Worm (Caenorhabditis elegans) whole organism, L1 larva: ENCODE results near the gene F54B3.4.
A peak's percentile ranks its signal among the peaks of the same experiment; 100 is the strongest.
"Not testable (repeated sequence)": the region's sequence is repeated elsewhere in the genome, so short reads cannot be mapped to it uniquely, and the experiment has no call there.

Experiments used
- Y116A8C.19 ChIP-seq: sonication (generic microtip); optimal IDR thresholded peaks from 2 replicates; lab custom pipeline; 2016; ENCODE audit warnings: missing compliant biosample characterization, missing genetic modification characterization, borderline replicate concordance
- aha-1 ChIP-seq: fragments of 150-350 bp; optimal IDR thresholded peaks from 2 replicates; lab custom pipeline; 2014; ENCODE audit warnings: missing biosample characterization, missing genetic modification characterization
- alr-1 ChIP-seq: fragments of 200-800 bp; sonication (Bioruptor generic); optimal IDR thresholded peaks from 2 replicates; lab custom pipeline; 2018; ENCODE audit warnings: borderline replicate concordance, mild to moderate bottlenecking, missing genetic modification characterization, missing compliant biosample characterization
- ama-1 ChIP-seq: fragments of 150-350 bp; optimal IDR thresholded peaks from 2 replicates; lab custom pipeline; 2014
- blmp-1 ChIP-seq: fragments of 150-350 bp; optimal IDR thresholded peaks from 2 replicates; lab custom pipeline; 2014; ENCODE audit warnings: missing biosample characterization, missing genetic modification characterization
- ceh-90 ChIP-seq: sonication (generic microtip); optimal IDR thresholded peaks from 2 replicates; lab custom pipeline; 2016; ENCODE audit warnings: missing genetic modification characterization, missing compliant biosample characterization
- ces-1 ChIP-seq: fragments of 150-350 bp; optimal IDR thresholded peaks from 2 replicates; lab custom pipeline; 2014; ENCODE audit warnings: missing biosample characterization, missing genetic modification reagents, missing genetic modification characterization
- dpl-1 ChIP-seq, 3 experiments: fragments of 150-350 bp in 2 of 3; sonication (generic microtip) in 1 of 3; optimal IDR thresholded peaks; 2 replicates each; lab custom pipeline; 2014 to 2017; ENCODE audit warnings: missing biosample characterization in 3 of 3, missing genetic modification characterization in 3 of 3, missing genetic modification reagents in 3 of 3
- efl-1 ChIP-seq, 4 experiments: fragments of 150-350 bp; optimal IDR thresholded peaks in 3 of 4; peaks in 1 of 4; 1 replicate in 1 of 4; 2 replicates in 3 of 4; lab custom pipeline; 2014; ENCODE audit warnings: missing biosample characterization in 2 of 4, missing genetic modification characterization in 2 of 4, missing genetic modification reagents in 2 of 4
- efl-3 ChIP-seq: fragments of 200-800 bp; sonication (Bioruptor generic); optimal IDR thresholded peaks from 2 replicates; lab custom pipeline; 2018; ENCODE audit warnings: mild to moderate bottlenecking, missing genetic modification characterization, missing compliant biosample characterization
- egl-27 ChIP-seq, 2 experiments: fragments of 150-350 bp in 1 of 2; sonication (generic microtip); optimal IDR thresholded peaks; 3 replicates each; lab custom pipeline; 2017 to 2018; ENCODE audit warnings: missing biosample characterization in 2 of 2, missing genetic modification characterization in 2 of 2, missing genetic modification reagents in 2 of 2
- elt-2 ChIP-seq: sonication (generic microtip); optimal IDR thresholded peaks from 2 replicates; lab custom pipeline; 2016; ENCODE audit warnings: missing genetic modification characterization, mild to moderate bottlenecking, inconsistent platforms, missing compliant biosample characterization, missing genetic modification reagents
- ets-5 ChIP-seq: fragments of 200-800 bp; sonication (Bioruptor generic); IDR thresholded peaks from 2 replicates; pipeline ENCODE4 v1.3.6; 2022; ENCODE audit warnings: missing genetic modification characterization, missing compliant biosample characterization
- fkh-10 ChIP-seq: sonication (generic microtip); optimal IDR thresholded peaks from 2 replicates; lab custom pipeline; 2017; ENCODE audit warnings: missing biosample characterization, missing genetic modification reagents, missing genetic modification characterization
- isw-1 ChIP-seq: fragments of 200-800 bp; sonication (Bioruptor generic); IDR thresholded peaks from 2 replicates; pipeline ENCODE4 v1.3.6; 2022; ENCODE audit warnings: missing genetic modification characterization, missing compliant biosample characterization
- jun-1 ChIP-seq: fragments of 150-350 bp; optimal IDR thresholded peaks from 2 replicates; lab custom pipeline; 2014; ENCODE audit warnings: missing biosample characterization, missing genetic modification reagents, missing genetic modification characterization
- lin-13 ChIP-seq: fragments of 150-350 bp; optimal IDR thresholded peaks from 2 replicates; lab custom pipeline; 2014; ENCODE audit warnings: missing biosample characterization, missing genetic modification reagents, missing genetic modification characterization
- lin-14 ChIP-seq: fragments of 200-800 bp; sonication (Bioruptor generic); optimal IDR thresholded peaks from 2 replicates; lab custom pipeline; 2018; ENCODE audit warnings: mild to moderate bottlenecking, missing genetic modification characterization, moderate library complexity, missing compliant biosample characterization
- lin-39 ChIP-seq: fragments of 150-350 bp; optimal IDR thresholded peaks from 2 replicates; lab custom pipeline; 2014; ENCODE audit warnings: missing biosample characterization, missing genetic modification reagents, missing genetic modification characterization
- lsy-2 ChIP-seq, 2 experiments: fragments of 150-350 bp; optimal IDR thresholded peaks; 2 replicates each; lab custom pipeline; 2014; ENCODE audit warnings: missing biosample characterization in 2 of 2, missing genetic modification characterization in 2 of 2
- nhr-28 ChIP-seq: fragments of 150-350 bp; optimal IDR thresholded peaks from 2 replicates; lab custom pipeline; 2014; ENCODE audit warnings: missing biosample characterization, missing genetic modification characterization
- nhr-76 ChIP-seq: sonication (generic microtip); optimal IDR thresholded peaks from 2 replicates; lab custom pipeline; 2017; ENCODE audit warnings: missing biosample characterization, missing genetic modification characterization
- nhr-85 ChIP-seq: sonication (generic microtip); peaks from one replicate; lab custom pipeline; 2016; ENCODE audit warnings: missing genetic modification characterization, inconsistent platforms, missing compliant biosample characterization
- pag-3 ChIP-seq: sonication (generic microtip); optimal IDR thresholded peaks from 2 replicates; lab custom pipeline; 2017; ENCODE audit warnings: missing genetic modification characterization, mild to moderate bottlenecking, missing compliant biosample characterization, antibody characterized with exemption, borderline replicate concordance; ENCODE audit not compliant: insufficient read depth
- rnt-1 ChIP-seq: sonication (generic microtip); optimal IDR thresholded peaks from 2 replicates; lab custom pipeline; 2016; ENCODE audit warnings: mild to moderate bottlenecking, missing genetic modification characterization, moderate library complexity, missing compliant biosample characterization
- snu-23 ChIP-seq: sonication (generic microtip); optimal IDR thresholded peaks from 2 replicates; lab custom pipeline; 2016; ENCODE audit warnings: missing genetic modification characterization, missing compliant biosample characterization
- sox-4 ChIP-seq: sonication (generic microtip); optimal IDR thresholded peaks from 2 replicates; lab custom pipeline; 2016; ENCODE audit warnings: missing genetic modification characterization, missing compliant biosample characterization
- tbx-2 ChIP-seq: sonication (generic microtip); optimal IDR thresholded peaks from 2 replicates; lab custom pipeline; 2016; ENCODE audit warnings: missing genetic modification characterization, missing compliant biosample characterization
- unc-30 ChIP-seq: sonication (generic microtip); optimal IDR thresholded peaks from 2 replicates; lab custom pipeline; 2017; ENCODE audit warnings: missing biosample characterization, missing genetic modification characterization
- unc-86 ChIP-seq: sonication (generic microtip); optimal IDR thresholded peaks from 2 replicates; lab custom pipeline; 2016; ENCODE audit warnings: missing genetic modification characterization, missing compliant biosample characterization
- unc-98 ChIP-seq: fragments of 200-800 bp; sonication (Bioruptor generic); IDR thresholded peaks from 2 replicates; pipeline ENCODE4 v1.3.6; 2022; ENCODE audit warnings: missing genetic modification characterization, missing compliant biosample characterization
- zip-4 ChIP-seq: fragments of 200-800 bp; sonication (Bioruptor generic); optimal IDR thresholded peaks from 2 replicates; lab custom pipeline; 2018; ENCODE audit warnings: mild to moderate bottlenecking, missing genetic modification characterization, moderate library complexity, missing compliant biosample characterization
- ztf-11 ChIP-seq, 2 experiments: sonication (generic microtip); optimal IDR thresholded peaks; 2 replicates each; lab custom pipeline; 2016 to 2017; ENCODE audit warnings: missing genetic modification characterization in 2 of 2, missing biosample characterization in 1 of 2, missing compliant biosample characterization in 1 of 2

F54B3.4 gene

ce11 chrII:10248355-10249041 lies 22.5 kb downstream of the F54B3.4 start, which contains the start of gene atad-3 (continued):
- TF ChIP-seq tbx-2 (tag; lab: Kevin White, UChicago) (peak; percentile 91), lin-39 (tag; lab: Kevin White, UChicago) (peak; percentile 44), unc-30 (tag; lab: Kevin White, UChicago) (no peak), zip-4 (GFP tag; lab: Kevin White, UChicago) (peak; percentile 58)

- peak in 1 of 2 experiments; percentile 13 for TF ChIP-seq efl-1 (optimal IDR thresholded peaks at IDR 0.05; lab: Kevin White, UChicago)
- not testable (repeated sequence) for TF ChIP-seq efl-1 (GFP tag; optimal IDR thresholded peaks at IDR 0.05 in 1 of 2; lab: Kevin White, UChicago)
- peak; percentile 57 for TF ChIP-seq rnt-1 (tag; lab: Kevin White, UChicago)
- 0 out of 2 replicates have a peak, but pooled peaks have one; percentile 52 for TF ChIP-seq unc-98 (GFP tag; lab: Robert Waterston, UW)
- TF ChIP-seq isw-1 (GFP tag; lab: Robert Waterston, UW), result 0 out of 2 replicates have a peak, but pooled peaks have one; percentile 3
These were observed 23.3 kb downstream of the F54B3.4 start, which contains the start of gene nrde-2 for ce11 chrII:10247594-10248283. nrde-2 (minus strand) TSS chrII:10247638.

- TF ChIP-seq ztf-11 (tag; optimal IDR thresholded peaks at IDR 0.05; lab: Kevin White, UChicago) (no peak), efl-1 (optimal IDR thresholded peaks at IDR 0.05; lab: Kevin White, UChicago) (no peak), efl-1 (GFP tag; optimal IDR thresholded peaks at IDR 0.05 in 1 of 2; lab: Kevin White, UChicago) (peak in 1 of 2 experiments; percentile 30), alr-1 (tag; lab: Kevin White, UChicago) (no peak)
These were observed 23.8 kb downstream of the F54B3.4 start for ce11 chrII:10247154-10247553.

ce11 chrII:10245612-10246011 lies 25.4 kb downstream of the F54B3.4 start:
- TF ChIP-seq unc-86 (no peak), aha-1 (tag; lab: Kevin White, UChicago) (no peak), efl-1 (optimal IDR thresholded peaks at IDR 0.05; lab: Kevin White, UChicago) (no peak), efl-1 (GFP tag; optimal IDR thresholded peaks at IDR 0.05 in 1 of 2; lab: Kevin White, UChicago) (no peak), pag-3 (tag; lab: Kevin White, UChicago) (no peak), ama-1 (lab: Kevin White, UChicago) (no peak), ces-1 (GFP tag; lab: Kevin White, UChicago) (no peak), ets-5 (GFP tag; lab: Robert Waterston, UW) (no peak), nhr-85 (tag; lab: Kevin White, UChicago) (no peak), ceh-90 (tag; lab: Kevin White, UChicago) (no peak), snu-23 (GFP tag; lab: Kevin White, UChicago) (no peak), nhr-28 (tag; lab: Kevin White, UChicago) (no peak), egl-27 (tag; optimal IDR thresholded peaks at IDR 0.05; lab: Kevin White, UChicago) (no peak), elt-2 (tag; lab: Kevin White, UChicago) (no peak), fkh-10 (no peak), Y116A8C.19 (tag; lab: Kevin White, UChicago) (no peak), lin-14 (GFP tag; lab: Kevin White, UChicago) (no peak)
- TF ChIP-seq, all 84 proteins: peak for 0

- TF ChIP-seq lin-13 (GFP tag; lab: Kevin White, UChicago) (no peak), ceh-90 (tag; lab: Kevin White, UChicago) (no peak), ets-5 (GFP tag; lab: Robert Waterston, UW) (no peak), lin-39 (tag; lab: Kevin White, UChicago) (no peak), unc-98 (GFP tag; lab: Robert Waterston, UW) (no peak), blmp-1 (tag; lab: Kevin White, UChicago) (no peak), nhr-76 (tag; lab: Kevin White, UChicago) (no peak), dpl-1 (GFP tag; optimal IDR thresholded peaks at IDR 0.05; lab: Kevin White, UChicago) (no peak), tbx-2 (tag; lab: Kevin White, UChicago) (no peak), aha-1 (tag; lab: Kevin White, UChicago) (no peak), jun-1 (tag; lab: Kevin White, UChicago) (no peak), lsy-2 (tag; optimal IDR thresholded peaks at IDR 0.05; lab: Kevin White, UChicago) (no peak), efl-3 (no peak), unc-30 (tag; lab: Kevin White, UChicago) (no peak), sox-4 (tag; lab: Kevin White, UChicago) (no peak)
These were observed 28.7 kb downstream of the F54B3.4 start, which contains the start of gene mrps-14 for ce11 chrII:10242294-10242693. mrps-14 (minus strand) TSS chrII:10242490.
